Worm (Caenorhabditis elegans): ENCODE data around the gene clc-31.
A peak's percentile ranks its signal among the peaks of the same experiment; 100 is the strongest.
"Not testable (repeated sequence)": the region's sequence is repeated elsewhere in the genome, so short reads cannot be mapped to it uniquely, and the experiment has no call there.

clc-31 gene

ce11 chrII:303927-304711, 36.2 kb upstream of the clc-31 start:
- no peak for TF ChIP-seq sea-2 (GFP tag; IDR thresholded peaks at IDR 0.05)
- TF ChIP-seq T26A5.8 (tag; optimal IDR thresholded peaks at IDR 0.05): no peak
- TF ChIP-seq tbp1 (GFP tag; optimal IDR thresholded peaks at IDR 0.05): no peak
- peak; percentile 87 for TF ChIP-seq zfh-2 (GFP tag; conservative IDR thresholded peaks at IDR 0.05)
- peak; percentile 23; the same call in 1 of the 2 replicates for TF ChIP-seq egrh-3 (GFP tag; IDR thresholded peaks at IDR 0.05)

ce11 chrII:305645-306044, 34.7 kb upstream of the clc-31 start, which contains the start of gene col-69:
TSS of gene col-69 (minus strand) at chrII:305745.
- TF ChIP-seq tlf-1 (GFP tag; optimal IDR thresholded peaks at IDR 0.05): no peak
- TF ChIP-seq nhr-80 (tag; optimal IDR thresholded peaks at IDR 0.05): no peak
- TF ChIP-seq Y53G8AR.9 (GFP tag; conservative IDR thresholded peaks at IDR 0.05): no peak

ce11 chrII:307154-307553, 33.2 kb upstream of the clc-31 start, which contains the start of gene K01A2.4:
TSS of gene K01A2.4 (plus strand) at chrII:307454.
- no peak for TF ChIP-seq F57A8.1 (GFP tag; optimal IDR thresholded peaks at IDR 0.05)
- no peak for TF ChIP-seq nfya-1 (tag; optimal IDR thresholded peaks at IDR 0.05; ENCODE audit: borderline replicate concordance, insufficient read depth)
- TF ChIP-seq Y53G8AR.9 (GFP tag; conservative IDR thresholded peaks at IDR 0.05): no peak
- no peak for TF ChIP-seq lin-40 (tag; optimal IDR thresholded peaks at IDR 0.05)

- TF ChIP-seq pha-4 (tag; optimal IDR thresholded peaks at IDR 0.05); unc-130 (GFP tag; optimal IDR thresholded peaks at IDR 0.05); attf-5 (GFP tag; optimal IDR thresholded peaks at IDR 0.05): not testable (repeated sequence)
Observed at ce11 chrII:312110-312509, 28.2 kb upstream of the clc-31 start, which contains the start of gene mps-2. TSS of gene mps-2 (minus strand) at chrII:312210.

- TF ChIP-seq lir-1 (GFP tag; conservative IDR thresholded peaks at IDR 0.05) (no peak), let-526 (GFP tag; IDR thresholded peaks at IDR 0.05) (no peak), Y67H2A.10 (GFP tag; conservative IDR thresholded peaks at IDR 0.05) (no peak), K12H6.12 (tag; optimal IDR thresholded peaks at IDR 0.05) (no peak), dox-1 (GFP tag; IDR thresholded peaks at IDR 0.05) (no peak), aptf-2 (GFP tag; conservative IDR thresholded peaks at IDR 0.05) (no peak), ekl-4 (GFP tag; IDR thresholded peaks at IDR 0.05) (no peak), tlf-1 (GFP tag; optimal IDR thresholded peaks at IDR 0.05) (no peak), mxl-1 (tag; optimal IDR thresholded peaks at IDR 0.05) (no peak), Y95B8A.8 (GFP tag; IDR thresholded peaks at IDR 0.05) (no peak), bed-1 (GFP tag; IDR thresholded peaks at IDR 0.05) (no peak), Y53F4B.3 (GFP tag; IDR thresholded peaks at IDR 0.05) (no peak)
Observed at ce11 chrII:313540-313939, 26.8 kb upstream of the clc-31 start.

- TF ChIP-seq ceh-100 (GFP tag; IDR thresholded peaks at IDR 0.05): no peak
- no peak for TF ChIP-seq chd-7 (tag; optimal IDR thresholded peaks at IDR 0.05)
- TF ChIP-seq hmg-20 (GFP tag; IDR thresholded peaks at IDR 0.05): no peak
- TF ChIP-seq xnd-1 (tag; optimal IDR thresholded peaks at IDR 0.05): no peak
- no peak for TF ChIP-seq athp-1 (tag; optimal IDR thresholded peaks at IDR 0.05)
- TF ChIP-seq nfya-2 (GFP tag; IDR thresholded peaks at IDR 0.05): no peak
- no peak for TF ChIP-seq hrde-1 (tag; optimal IDR thresholded peaks at IDR 0.05; ENCODE audit: borderline replicate concordance)
- TF ChIP-seq F55B11.4 (tag; optimal IDR thresholded peaks at IDR 0.05; ENCODE audit: borderline replicate concordance, insufficient read depth): no peak
- no peak for TF ChIP-seq nhr-179 (tag; optimal IDR thresholded peaks at IDR 0.05)
- no peak for TF ChIP-seq die-1 (tag; optimal IDR thresholded peaks at IDR 0.05)
- no peak for TF ChIP-seq attf-3 (GFP tag; conservative IDR thresholded peaks at IDR 0.05)
- no peak for TF ChIP-seq rpc-1 (optimal IDR thresholded peaks at IDR 0.05)
- no peak for TF ChIP-seq rpc-1 (tag; optimal IDR thresholded peaks at IDR 0.05)
- TF ChIP-seq fkh-3 (tag; optimal IDR thresholded peaks at IDR 0.05): no peak
- no peak for TF ChIP-seq pha-4 (tag; optimal IDR thresholded peaks at IDR 0.05)
- no peak for TF ChIP-seq hmg-1.2 (GFP tag; IDR thresholded peaks at IDR 0.05)
Observed at ce11 chrII:319459-319858, 20.9 kb upstream of the clc-31 start, which contains the start of gene far-7. TSS of gene far-7 (plus strand) at chrII:319789.
